Fruit fly (Drosophila melanogaster): ENCODE results near the gene CG17104.

CG17104 gene

dm6 chr2L:10728751-10729150 lies 51.8 kb downstream of the CG17104 start, which contains the start of gene CG6443 (continued):
- TF ChIP-seq CG16815 (GFP tag; optimal IDR thresholded peaks at IDR 0.05) (no peak), Hey (tag; optimal IDR thresholded peaks at IDR 0.05) (no peak), CG31441 (GFP tag; IDR thresholded peaks at IDR 0.05) (no peak), insv (GFP tag; optimal IDR thresholded peaks at IDR 0.05) (no peak), Sox100B (GFP tag; optimal IDR thresholded peaks at IDR 0.05) (no peak), gcm2 (GFP tag; optimal IDR thresholded peaks at IDR 0.05) (no peak), Sry-β (GFP tag; optimal IDR thresholded peaks at IDR 0.05) (no peak), corto (GFP tag; optimal IDR thresholded peaks at IDR 0.05) (no peak), ro (GFP tag; IDR thresholded peaks at IDR 0.05) (no peak), CG5953 (GFP tag; IDR thresholded peaks at IDR 0.05) (no peak), CG16779 (GFP tag; IDR thresholded peaks at IDR 0.05) (no peak), dmrt99B (tag; optimal IDR thresholded peaks at IDR 0.05) (no peak), CG8290 (GFP tag; optimal IDR thresholded peaks at IDR 0.05) (no peak), CG8290 (tag; optimal IDR thresholded peaks at IDR 0.05) (no peak), chinmo (GFP tag; IDR thresholded peaks at IDR 0.05; ENCODE audit: partially characterized antibody) (0 out of 4 replicates have a peak, but pooled peaks have one; percentile 10), pb (GFP tag; optimal IDR thresholded peaks at IDR 0.05) (no peak), CG9437 (GFP tag; optimal IDR thresholded peaks at IDR 0.05) (no peak), Rfx (GFP tag; IDR thresholded peaks at IDR 0.05) (no peak), Sin3A (optimal IDR thresholded peaks at IDR 0.05) (no peak), HLHmδ (GFP tag; optimal IDR thresholded peaks at IDR 0.05) (no peak), GATAe (GFP tag; conservative IDR thresholded peaks at IDR 0.05) (no peak), nerfin-2 (GFP tag; IDR thresholded peaks at IDR 0.05; ENCODE audit: partially characterized antibody) (peak; percentile 75), Myb (GFP tag; optimal IDR thresholded peaks at IDR 0.05) (peak; percentile 58), CG2129 (GFP tag; IDR thresholded peaks at IDR 0.05; ENCODE audit: partially characterized antibody) (peak; percentile 39; the same call in 1 of the 2 replicates), Pdp1 (GFP tag; optimal IDR thresholded peaks at IDR 0.05) (peak in 1 of 2 experiments; percentile 12), slou (GFP tag; optimal IDR thresholded peaks at IDR 0.05) (no peak), HHEX (GFP tag; optimal IDR thresholded peaks at IDR 0.05) (no peak), Dad (GFP tag; optimal IDR thresholded peaks at IDR 0.05) (no peak), gro (GFP tag; optimal IDR thresholded peaks at IDR 0.05) (no peak), CG1024 (GFP tag; IDR thresholded peaks at IDR 0.05) (no peak), E2f2 (GFP tag; IDR thresholded peaks at IDR 0.05) (peak; percentile 89), zfh1 (GFP tag; IDR thresholded peaks at IDR 0.05) (no peak), CG12659 (GFP tag; optimal IDR thresholded peaks at IDR 0.05) (peak; percentile 56), Rx (GFP tag; IDR thresholded peaks at IDR 0.05) (no peak), lab (GFP tag; optimal IDR thresholded peaks at IDR 0.05) (no peak), salm (tag; optimal IDR thresholded peaks at IDR 0.05) (no peak), pnt (GFP tag; optimal IDR thresholded peaks at IDR 0.05) (no peak), gfzf (GFP tag; optimal IDR thresholded peaks at IDR 0.05) (peak; percentile 15), CG11456 (GFP tag; IDR thresholded peaks at IDR 0.05) (no peak), Nf-YB (GFP tag; optimal IDR thresholded peaks at IDR 0.05) (no peak), Lpt (GFP tag; optimal IDR thresholded peaks at IDR 0.05) (no peak), CG14860 (GFP tag; IDR thresholded peaks at IDR 0.05; ENCODE audit: partially characterized antibody) (peak; percentile 67), CG34422 (GFP tag; IDR thresholded peaks at IDR 0.05) (no peak), ab (GFP tag; optimal IDR thresholded peaks at IDR 0.05) (no peak), CG34376 (GFP tag; optimal IDR thresholded peaks at IDR 0.05) (no peak), CG42726 (GFP tag; IDR thresholded peaks at IDR 0.05; ENCODE audit: partially characterized antibody) (no peak), gce (GFP tag; IDR thresholded peaks at IDR 0.05) (no peak), CG15514 (GFP tag; optimal IDR thresholded peaks at IDR 0.05) (peak; percentile 68), CG2116 (GFP tag; optimal IDR thresholded peaks at IDR 0.05) (peak; percentile 73), ttk (GFP tag; IDR thresholded peaks at IDR 0.05) (no peak), CG4854 (GFP tag; optimal IDR thresholded peaks at IDR 0.05) (no peak), CG12104 (GFP tag; optimal IDR thresholded peaks at IDR 0.05) (no peak)
